Fruit fly (Drosophila melanogaster): ENCODE results near the gene CG12692.

CG12692 gene

dm6 chrX:4329809-4330208 is 27.7 kb upstream of the CG12692 start (continued):
- TF ChIP-seq gem (tag; optimal IDR thresholded peaks at IDR 0.05) (peak; percentile 17), Oli (tag; optimal IDR thresholded peaks at IDR 0.05) (no peak), knrl (GFP tag; IDR thresholded peaks at IDR 0.05; ENCODE audit: partially characterized antibody) (no peak), CG4328 (GFP tag; optimal IDR thresholded peaks at IDR 0.05) (no peak), CG12391 (tag; optimal IDR thresholded peaks at IDR 0.05) (no peak), Sin3A (optimal IDR thresholded peaks at IDR 0.05) (no peak), lola (GFP tag; optimal IDR thresholded peaks at IDR 0.05) (no peak), tna (GFP tag; IDR thresholded peaks at IDR 0.05; ENCODE audit: partially characterized antibody) (no peak), NFAT (GFP tag; IDR thresholded peaks at IDR 0.05) (no peak), CG14667 (GFP tag; IDR thresholded peaks at IDR 0.05) (no peak), oc (tag; optimal IDR thresholded peaks at IDR 0.05) (no peak), HLH54F (GFP tag; optimal IDR thresholded peaks at IDR 0.05) (no peak), toy (GFP tag; IDR thresholded peaks at IDR 0.05) (no peak), Sry-β (GFP tag; optimal IDR thresholded peaks at IDR 0.05) (no peak), Meics (GFP tag; optimal IDR thresholded peaks at IDR 0.05) (peak; percentile 8), CG7839 (tag; optimal IDR thresholded peaks at IDR 0.05) (peak; percentile 18), Med (GFP tag) (peak; percentile 56), bab2 (GFP tag; optimal IDR thresholded peaks at IDR 0.05) (no peak), CG15514 (GFP tag; optimal IDR thresholded peaks at IDR 0.05) (no peak), CG12155 (GFP tag; optimal IDR thresholded peaks at IDR 0.05) (no peak), PHDP (tag; optimal IDR thresholded peaks at IDR 0.05) (no peak), CG42726 (GFP tag; IDR thresholded peaks at IDR 0.05; ENCODE audit: partially characterized antibody) (no peak), phol (tag; optimal IDR thresholded peaks at IDR 0.05) (no peak), Antp (GFP tag; optimal IDR thresholded peaks at IDR 0.05) (no peak), Drgx (GFP tag; IDR thresholded peaks at IDR 0.05) (peak; percentile 16; the same call in 1 of the 2 replicates), caup (GFP tag; optimal IDR thresholded peaks at IDR 0.05; ENCODE audit: severe bottlenecking) (no peak), CG9215 (GFP tag; IDR thresholded peaks at IDR 0.05) (no peak), CG10321 (GFP tag; IDR thresholded peaks at IDR 0.05) (no peak), fru (optimal IDR thresholded peaks at IDR 0.05) (no peak), Lim3 (GFP tag; IDR thresholded peaks at IDR 0.05) (no peak), ind (GFP tag; optimal IDR thresholded peaks at IDR 0.05) (peak; percentile 13), pnt (GFP tag; optimal IDR thresholded peaks at IDR 0.05) (no peak), Sry-δ (GFP tag; optimal IDR thresholded peaks at IDR 0.05) (no peak), ems (GFP tag; optimal IDR thresholded peaks at IDR 0.05) (no peak), repo (GFP tag; optimal IDR thresholded peaks at IDR 0.05) (no peak), Ssrp (tag; optimal IDR thresholded peaks at IDR 0.05) (no peak), CG2199 (GFP tag; IDR thresholded peaks at IDR 0.05) (no peak), sim (GFP tag; IDR thresholded peaks at IDR 0.05) (no peak), lov (optimal IDR thresholded peaks at IDR 0.05) (no peak), lov (GFP tag; IDR thresholded peaks at IDR 0.05) (no peak), CG8478 (optimal IDR thresholded peaks at IDR 0.05) (no peak), Doc3 (GFP tag; IDR thresholded peaks at IDR 0.05; ENCODE audit: partially characterized antibody) (no peak), HHEX (GFP tag; optimal IDR thresholded peaks at IDR 0.05) (no peak), CG11504 (tag; optimal IDR thresholded peaks at IDR 0.05) (peak; percentile 16), CG7357 (GFP tag; IDR thresholded peaks at IDR 0.05) (no peak), sisA (GFP tag; IDR thresholded peaks at IDR 0.05) (peak; percentile 37), D19A (tag; optimal IDR thresholded peaks at IDR 0.05) (no peak), Ravus (GFP tag; IDR thresholded peaks at IDR 0.05) (no peak), fd3F (GFP tag; optimal IDR thresholded peaks at IDR 0.05) (no peak), CG9609 (GFP tag; optimal IDR thresholded peaks at IDR 0.05) (no peak), CG1603 (tag; optimal IDR thresholded peaks at IDR 0.05) (peak; percentile 17), CG17829 (tag; optimal IDR thresholded peaks at IDR 0.05) (no peak), CG12769 (tag; optimal IDR thresholded peaks at IDR 0.05) (peak; percentile 33)
